Fruit fly (Drosophila melanogaster): ENCODE measurements around the gene Pfas.

dm6 chr2L:6006508-6007232, 39.2 kb downstream of the Pfas start, which contains the start of gene Gal:
- TF ChIP-seq CG8478 (optimal IDR thresholded peaks at IDR 0.05), result no peak
- no peak for TF ChIP-seq CTCF (optimal IDR thresholded peaks at IDR 0.05)
